Fruit fly (Drosophila melanogaster): ENCODE data around the gene CG14269.

Gene CG14269

DNA sequence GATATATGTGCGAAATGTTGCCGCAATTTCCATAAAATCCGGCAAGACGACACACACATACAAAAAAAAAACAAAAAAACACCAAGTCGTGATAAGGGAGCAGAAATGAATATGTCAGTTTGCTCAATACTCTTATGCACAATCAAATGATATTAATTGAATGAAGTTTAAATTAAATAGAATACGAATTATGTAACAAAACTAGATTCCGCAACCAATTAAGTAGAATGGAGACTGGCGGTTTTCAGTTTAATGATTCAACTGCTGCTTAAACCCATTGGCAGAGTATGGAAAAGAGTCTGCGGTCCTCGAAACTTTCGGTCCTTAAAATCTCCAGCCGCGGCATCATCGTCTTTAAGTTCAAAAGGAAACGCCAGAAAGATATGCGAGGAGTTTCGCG, 23.8 kb downstream of the CG14269 start (continued):
- TF ChIP-seq CG15336 (GFP tag; IDR thresholded peaks at IDR 0.05) (no peak), Eip75B (GFP tag; optimal IDR thresholded peaks at IDR 0.05) (peak; percentile 68), CG10669 (GFP tag; optimal IDR thresholded peaks at IDR 0.05) (peak; percentile 55), CG6163 (GFP tag; IDR thresholded peaks at IDR 0.05) (0 out of 3 replicates have a peak, but pooled peaks have one; percentile 36), acj6 (GFP tag; optimal IDR thresholded peaks at IDR 0.05) (peak; percentile 66), CG6808 (GFP tag; optimal IDR thresholded peaks at IDR 0.05) (no peak), pdm3 (GFP tag; optimal IDR thresholded peaks at IDR 0.05) (peak; percentile 80)

DNA sequence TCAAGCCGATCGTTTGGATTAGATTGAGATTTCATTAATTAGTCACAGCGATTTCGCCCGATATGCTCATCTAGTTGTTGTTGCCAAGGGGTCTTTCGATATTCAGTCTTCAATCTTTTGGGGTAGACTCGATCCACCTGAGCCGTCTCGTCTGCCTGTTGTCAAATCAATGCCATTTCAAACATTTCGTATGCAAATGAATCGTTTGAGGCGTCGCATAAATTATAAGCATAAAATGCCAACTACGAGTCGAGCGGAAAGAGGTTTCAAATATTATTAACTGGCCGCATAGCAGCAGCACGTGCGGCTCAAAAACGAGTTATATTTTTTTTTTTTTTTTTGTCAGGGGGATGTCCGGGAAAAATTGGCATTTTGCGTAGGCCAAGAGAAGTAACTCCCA, 24.2 kb downstream of the CG14269 start:
- TF ChIP-seq dsx (GFP tag; optimal IDR thresholded peaks at IDR 0.05; ENCODE audit: poor library complexity, severe bottlenecking) (no peak), CG11902 (GFP tag; optimal IDR thresholded peaks at IDR 0.05) (no peak), Met (GFP tag; optimal IDR thresholded peaks at IDR 0.05) (no peak), Sox102F (GFP tag; optimal IDR thresholded peaks at IDR 0.05) (no peak), Smox (GFP tag; optimal IDR thresholded peaks at IDR 0.05) (no peak), CG6808 (GFP tag; optimal IDR thresholded peaks at IDR 0.05) (no peak), CG16779 (tag; optimal IDR thresholded peaks at IDR 0.05) (no peak), svp (GFP tag) (no peak), dac (GFP tag; optimal IDR thresholded peaks at IDR 0.05) (no peak)

DNA sequence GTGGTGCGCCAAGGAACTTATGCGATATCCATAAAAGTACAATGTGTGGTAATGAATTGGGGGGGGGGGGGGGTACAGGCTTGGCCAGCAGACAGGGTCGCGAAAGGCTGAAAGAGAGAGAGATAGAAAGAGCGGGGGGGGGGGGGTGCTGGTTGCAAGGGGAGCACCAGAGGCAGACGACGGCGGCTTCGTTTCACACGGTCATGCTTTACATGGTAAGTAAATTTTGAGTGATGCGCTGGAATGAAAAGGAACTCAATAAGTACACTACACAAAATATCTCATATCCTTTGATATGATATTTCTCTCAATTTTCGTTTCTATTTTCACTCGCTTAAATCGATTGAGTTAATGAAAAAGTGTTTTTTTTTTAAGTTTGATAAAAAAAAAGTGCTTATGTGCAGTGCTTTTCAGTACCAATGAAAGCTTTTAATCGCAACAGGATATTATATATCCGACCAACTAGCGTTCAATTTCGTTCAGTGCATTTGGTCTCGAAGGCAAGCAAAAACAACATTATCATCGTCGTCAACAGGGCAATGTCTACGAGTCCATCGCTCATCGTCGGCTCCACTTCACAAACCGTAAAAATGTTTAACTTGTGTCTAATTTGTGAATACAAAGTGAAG, 26.9 kb downstream of the CG14269 start:
- peak; percentile 83 for TF ChIP-seq CG6808 (GFP tag; optimal IDR thresholded peaks at IDR 0.05)
- peak; percentile 75 for TF ChIP-seq CG32006 (GFP tag; optimal IDR thresholded peaks at IDR 0.05)
- peak; percentile 55 for TF ChIP-seq Blimp-1 (GFP tag; optimal IDR thresholded peaks at IDR 0.05)
- peak; percentile 86 for TF ChIP-seq CG3032 (tag; optimal IDR thresholded peaks at IDR 0.05)
- TF ChIP-seq Sox15 (GFP tag; optimal IDR thresholded peaks at IDR 0.05), result peak; percentile 78
- peak; percentile 53 for TF ChIP-seq Eip93F (GFP tag; optimal IDR thresholded peaks at IDR 0.05)
- peak; percentile 90 for TF ChIP-seq achi (GFP tag; optimal IDR thresholded peaks at IDR 0.05)
- TF ChIP-seq CG6854 (GFP tag; optimal IDR thresholded peaks at IDR 0.05), result peak; percentile 46
- TF ChIP-seq CG7368 (GFP tag; optimal IDR thresholded peaks at IDR 0.05), result peak; percentile 89
- TF ChIP-seq eg (GFP tag; IDR thresholded peaks at IDR 0.05), result no peak
- peak; percentile 92 for TF ChIP-seq CG10669 (GFP tag; optimal IDR thresholded peaks at IDR 0.05)
- peak; percentile 75 for TF ChIP-seq CG8119 (GFP tag; IDR thresholded peaks at IDR 0.05)
- TF ChIP-seq CG11902 (GFP tag; optimal IDR thresholded peaks at IDR 0.05), result peak; percentile 76
- peak; percentile 72 for TF ChIP-seq Lpt (GFP tag; optimal IDR thresholded peaks at IDR 0.05)
- TF ChIP-seq CG9139 (GFP tag; optimal IDR thresholded peaks at IDR 0.05), result peak; percentile 79
- TF ChIP-seq acj6 (GFP tag; optimal IDR thresholded peaks at IDR 0.05), result peak; percentile 90
- peak; percentile 91 for TF ChIP-seq lz (GFP tag; optimal IDR thresholded peaks at IDR 0.05)
- peak; percentile 11 for TF ChIP-seq CG6276 (GFP tag; optimal IDR thresholded peaks at IDR 0.05)
- peak; percentile 86 for TF ChIP-seq Ets21C (GFP tag; optimal IDR thresholded peaks at IDR 0.05)
- TF ChIP-seq dsx (GFP tag; optimal IDR thresholded peaks at IDR 0.05; ENCODE audit: poor library complexity, severe bottlenecking), result peak; percentile 83
- no peak for TF ChIP-seq fkh (GFP tag; optimal IDR thresholded peaks at IDR 0.05)
- peak; percentile 38; the same call in 1 of the 2 replicates for TF ChIP-seq Gug (GFP tag; IDR thresholded peaks at IDR 0.05)
- TF ChIP-seq ss (GFP tag; optimal IDR thresholded peaks at IDR 0.05), result peak; percentile 87 to 93
- TF ChIP-seq CG8632 (GFP tag; optimal IDR thresholded peaks at IDR 0.05), result peak; percentile 83
- TF ChIP-seq CG15336 (GFP tag; IDR thresholded peaks at IDR 0.05), result peak; percentile 55
- peak; percentile 87 for TF ChIP-seq CG16779 (tag; optimal IDR thresholded peaks at IDR 0.05)
- peak; percentile 89 for TF ChIP-seq Smox (GFP tag; optimal IDR thresholded peaks at IDR 0.05)
- no peak for TF ChIP-seq Hr38 (GFP tag; optimal IDR thresholded peaks at IDR 0.05)
- TF ChIP-seq CG10631 (GFP tag; optimal IDR thresholded peaks at IDR 0.05), result peak; percentile 92
- peak; percentile 88 for TF ChIP-seq CG3919 (GFP tag; optimal IDR thresholded peaks at IDR 0.05)
- TF ChIP-seq Met (GFP tag; optimal IDR thresholded peaks at IDR 0.05), result peak; percentile 91
- peak; percentile 64 for TF ChIP-seq CG4318 (GFP tag; optimal IDR thresholded peaks at IDR 0.05)
- TF ChIP-seq cyc (GFP tag; optimal IDR thresholded peaks at IDR 0.05), result peak; percentile 88
- peak; percentile 91 for TF ChIP-seq Hr39 (GFP tag; optimal IDR thresholded peaks at IDR 0.05)
- peak; percentile 91 for TF ChIP-seq topi (GFP tag; optimal IDR thresholded peaks at IDR 0.05)
- peak; percentile 52 for TF ChIP-seq Hr4 (GFP tag; optimal IDR thresholded peaks at IDR 0.05)
- TF ChIP-seq fd85E (GFP tag; optimal IDR thresholded peaks at IDR 0.05), result peak; percentile 41
- peak; percentile 88 for TF ChIP-seq OdsH (GFP tag; optimal IDR thresholded peaks at IDR 0.05)
- peak; percentile 87 for TF ChIP-seq Ets96B (tag; optimal IDR thresholded peaks at IDR 0.05)
- TF ChIP-seq CG34406 (GFP tag; optimal IDR thresholded peaks at IDR 0.05), result peak; percentile 87
